Fruit fly (Drosophila melanogaster): Measurements from ENCODE around the gene Trm7-32.
A peak's percentile ranks its signal among the peaks of the same experiment; 100 is the strongest.

The Trm7-32 gene

DNA sequence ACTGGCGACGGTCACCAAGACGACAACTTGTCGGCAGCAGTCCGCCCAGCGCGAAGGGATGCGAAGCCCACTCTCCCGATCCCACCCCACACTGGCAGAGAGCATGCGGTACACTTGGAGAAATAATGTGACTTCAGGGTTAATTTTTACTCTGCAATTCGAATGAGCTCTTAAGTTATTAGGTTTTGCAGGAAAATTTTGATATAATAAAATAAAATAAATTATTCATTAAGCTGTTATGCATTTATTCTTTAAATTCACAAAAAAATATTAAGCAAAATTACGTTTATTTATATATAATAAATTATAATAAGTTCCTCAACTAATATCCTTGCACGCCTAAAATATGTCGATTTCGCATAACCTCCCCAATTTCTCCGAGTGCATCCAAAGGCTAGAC lies 8.4 kb downstream of the Trm7-32 start:
- no peak for TF ChIP-seq fd96Ca (GFP tag; IDR thresholded peaks at IDR 0.05)
- no peak for TF ChIP-seq D1 (tag; optimal IDR thresholded peaks at IDR 0.05)
- TF ChIP-seq CG34367 (tag; optimal IDR thresholded peaks at IDR 0.05) = peak; percentile 23
- TF ChIP-seq Pif1A (GFP tag; optimal IDR thresholded peaks at IDR 0.05) = no peak
- TF ChIP-seq CG14655 (GFP tag; optimal IDR thresholded peaks at IDR 0.05) = no peak
- TF ChIP-seq CG13204 (GFP tag; optimal IDR thresholded peaks at IDR 0.05) = no peak
- TF ChIP-seq CG15710 (tag; optimal IDR thresholded peaks at IDR 0.05) = peak; percentile 48
- TF ChIP-seq CG17806 (tag; optimal IDR thresholded peaks at IDR 0.05) = peak; percentile 33
- peak; percentile 9 for TF ChIP-seq CG8159 (tag; optimal IDR thresholded peaks at IDR 0.05)
- TF ChIP-seq CG9948 (tag; optimal IDR thresholded peaks at IDR 0.05) = peak; percentile 46
- TF ChIP-seq gl (tag; optimal IDR thresholded peaks at IDR 0.05) = no peak
- no peak for TF ChIP-seq rn (GFP tag; IDR thresholded peaks at IDR 0.05)
- TF ChIP-seq EcR (GFP tag; optimal IDR thresholded peaks at IDR 0.05) = no peak

DNA sequence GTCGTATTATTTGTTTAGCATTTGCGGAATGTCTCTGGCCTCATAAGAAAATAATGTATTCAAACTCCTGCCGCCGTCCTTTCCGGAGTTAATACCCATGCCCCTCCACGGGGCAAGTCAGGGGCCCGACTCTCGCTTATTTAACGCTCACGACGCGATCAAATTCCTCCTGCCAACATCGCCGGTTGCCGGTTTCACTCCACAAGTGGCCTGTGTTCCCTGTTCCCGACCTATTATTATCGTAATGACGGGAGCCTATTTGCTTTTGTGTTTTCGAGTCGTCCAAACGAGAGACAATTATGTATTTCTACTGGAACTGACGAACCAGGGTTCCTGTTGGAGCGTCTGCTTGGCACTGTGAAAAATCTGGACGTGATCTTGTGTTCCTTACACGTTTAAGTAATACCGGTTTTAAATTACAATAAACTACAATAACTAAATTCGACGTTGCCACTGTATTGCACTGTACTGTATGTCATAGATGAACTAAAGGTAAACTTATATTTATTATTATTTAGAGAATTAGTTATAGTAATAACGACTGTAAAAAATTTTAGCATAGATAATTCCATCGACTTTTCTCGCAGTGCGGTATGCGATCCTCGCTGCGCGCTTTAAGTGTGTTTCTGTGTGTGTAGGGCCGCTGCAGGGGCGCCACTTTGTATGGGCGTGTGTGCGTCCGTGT lies 12.1 kb downstream of the Trm7-32 start:
- TF ChIP-seq CG10348 (GFP tag; IDR thresholded peaks at IDR 0.05) (no peak), CG8301 (tag; optimal IDR thresholded peaks at IDR 0.05) (peak; percentile 69), Pif1A (GFP tag; optimal IDR thresholded peaks at IDR 0.05) (peak; percentile 81), CG14655 (GFP tag; optimal IDR thresholded peaks at IDR 0.05) (peak; percentile 85), CG13204 (GFP tag; optimal IDR thresholded peaks at IDR 0.05) (peak; percentile 90), CG8159 (tag; optimal IDR thresholded peaks at IDR 0.05) (peak; percentile 91), CG34367 (tag; optimal IDR thresholded peaks at IDR 0.05) (peak; percentile 75), CG17806 (tag; optimal IDR thresholded peaks at IDR 0.05) (peak; percentile 86), fd96Ca (GFP tag; IDR thresholded peaks at IDR 0.05) (no peak), D1 (tag; optimal IDR thresholded peaks at IDR 0.05) (peak; percentile 17), Ets98B (GFP tag; IDR thresholded peaks at IDR 0.05) (no peak), Snoo (tag; optimal IDR thresholded peaks at IDR 0.05) (peak; percentile 71), CG4496 (GFP tag; IDR thresholded peaks at IDR 0.05) (peak; percentile 69), CG9948 (tag; optimal IDR thresholded peaks at IDR 0.05) (peak; percentile 86), gl (tag; optimal IDR thresholded peaks at IDR 0.05) (peak; percentile 58), rn (GFP tag; IDR thresholded peaks at IDR 0.05) (no peak), EcR (GFP tag; optimal IDR thresholded peaks at IDR 0.05) (peak; percentile 23), CG32121 (GFP tag; IDR thresholded peaks at IDR 0.05) (no peak), CG12605 (GFP tag; IDR thresholded peaks at IDR 0.05) (peak; percentile 39; the same call in 1 of the 2 replicates), CG15710 (tag; optimal IDR thresholded peaks at IDR 0.05) (peak; percentile 88), Pif1B (GFP tag; optimal IDR thresholded peaks at IDR 0.05) (peak; percentile 80)

DNA sequence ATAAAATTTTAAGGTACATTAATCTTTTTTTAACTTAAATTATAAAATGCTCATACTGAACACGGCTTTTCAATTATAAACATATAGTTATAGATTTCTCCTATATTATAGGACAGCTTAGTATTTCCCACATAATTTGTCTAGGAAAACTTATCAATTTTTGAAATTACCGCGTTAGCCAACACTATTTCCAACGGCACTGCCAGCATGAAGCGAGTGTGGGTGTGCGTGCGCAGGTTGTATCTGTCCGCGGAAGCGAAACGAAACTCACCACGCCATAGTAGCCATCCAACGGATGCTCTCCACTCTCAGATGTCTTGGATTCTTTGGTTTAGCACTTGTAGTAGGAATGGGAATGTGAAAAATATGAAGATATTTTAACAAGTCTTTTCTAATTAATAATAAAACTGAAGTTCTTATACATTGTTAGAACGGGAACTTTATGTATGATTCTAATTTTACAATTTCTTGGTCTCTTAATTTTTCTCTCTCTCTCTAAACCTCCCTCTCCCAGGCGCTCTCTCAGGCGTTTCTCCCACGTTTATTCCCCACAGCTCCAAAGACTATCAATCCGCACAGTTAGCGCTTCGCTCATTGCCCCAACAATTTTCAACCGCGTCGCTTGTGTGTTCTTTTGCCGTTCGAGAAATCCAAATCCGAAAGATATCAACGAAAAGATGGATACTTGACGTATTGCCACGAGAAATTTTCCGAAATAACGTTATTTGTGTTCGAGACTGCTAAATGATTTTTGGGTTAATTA lies 13.1 kb downstream of the Trm7-32 start, which contains the start of gene Dad:
Gene Dad, plus strand, starts transcription at position 593 of the 763 bp plus-strand sequence.
- TF ChIP-seq gl (tag; optimal IDR thresholded peaks at IDR 0.05) (no peak), CG13204 (GFP tag; optimal IDR thresholded peaks at IDR 0.05) (no peak), CG9948 (tag; optimal IDR thresholded peaks at IDR 0.05) (peak; percentile 29), D1 (tag; optimal IDR thresholded peaks at IDR 0.05) (no peak), Ets98B (GFP tag; IDR thresholded peaks at IDR 0.05) (no peak), Pif1A (GFP tag; optimal IDR thresholded peaks at IDR 0.05) (peak; percentile 39), CG12605 (GFP tag; IDR thresholded peaks at IDR 0.05) (peak; percentile 27; the same call in 1 of the 2 replicates), Snoo (tag; optimal IDR thresholded peaks at IDR 0.05) (peak; percentile 25), EcR (GFP tag; optimal IDR thresholded peaks at IDR 0.05) (no peak), CG8301 (tag; optimal IDR thresholded peaks at IDR 0.05) (no peak), Pif1B (GFP tag; optimal IDR thresholded peaks at IDR 0.05) (peak; percentile 30), CG14655 (GFP tag; optimal IDR thresholded peaks at IDR 0.05) (peak; percentile 5), CG10348 (GFP tag; IDR thresholded peaks at IDR 0.05) (no peak), CG8159 (tag; optimal IDR thresholded peaks at IDR 0.05) (peak; percentile 4), CG4496 (GFP tag; IDR thresholded peaks at IDR 0.05) (0 out of 3 replicates have a peak, but pooled peaks have one; percentile 13), rn (GFP tag; IDR thresholded peaks at IDR 0.05) (no peak), CG17806 (tag; optimal IDR thresholded peaks at IDR 0.05) (peak; percentile 41), fd96Ca (GFP tag; IDR thresholded peaks at IDR 0.05) (no peak), CG34367 (tag; optimal IDR thresholded peaks at IDR 0.05) (peak; percentile 10), CG32121 (GFP tag; IDR thresholded peaks at IDR 0.05) (no peak; the same call in 1 of the 2 replicates), CG15710 (tag; optimal IDR thresholded peaks at IDR 0.05) (peak; percentile 22)

DNA sequence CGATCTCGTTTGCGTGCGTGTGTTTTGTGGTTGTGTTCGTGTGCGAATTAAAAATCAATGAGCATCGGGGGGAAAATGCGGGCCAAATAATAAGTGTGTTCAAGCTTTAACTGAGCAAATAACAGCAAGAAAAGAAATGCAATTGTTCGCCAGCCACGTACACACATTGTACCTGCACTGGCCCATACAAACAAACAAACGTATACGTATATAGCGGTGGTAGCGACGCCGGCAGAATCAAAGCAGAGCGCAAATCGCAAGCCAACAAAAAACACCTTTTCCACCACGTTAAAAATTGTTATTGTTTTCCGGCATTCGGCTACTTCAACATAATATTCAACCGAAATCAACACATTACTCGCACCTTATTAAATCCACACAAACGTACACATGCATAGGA lies 14.0 kb downstream of the Trm7-32 start:
- TF ChIP-seq CG17806 (tag; optimal IDR thresholded peaks at IDR 0.05) (no peak), CG15710 (tag; optimal IDR thresholded peaks at IDR 0.05) (no peak), EcR (GFP tag; optimal IDR thresholded peaks at IDR 0.05) (no peak), gl (tag; optimal IDR thresholded peaks at IDR 0.05) (no peak), CG14655 (GFP tag; optimal IDR thresholded peaks at IDR 0.05) (no peak)

DNA sequence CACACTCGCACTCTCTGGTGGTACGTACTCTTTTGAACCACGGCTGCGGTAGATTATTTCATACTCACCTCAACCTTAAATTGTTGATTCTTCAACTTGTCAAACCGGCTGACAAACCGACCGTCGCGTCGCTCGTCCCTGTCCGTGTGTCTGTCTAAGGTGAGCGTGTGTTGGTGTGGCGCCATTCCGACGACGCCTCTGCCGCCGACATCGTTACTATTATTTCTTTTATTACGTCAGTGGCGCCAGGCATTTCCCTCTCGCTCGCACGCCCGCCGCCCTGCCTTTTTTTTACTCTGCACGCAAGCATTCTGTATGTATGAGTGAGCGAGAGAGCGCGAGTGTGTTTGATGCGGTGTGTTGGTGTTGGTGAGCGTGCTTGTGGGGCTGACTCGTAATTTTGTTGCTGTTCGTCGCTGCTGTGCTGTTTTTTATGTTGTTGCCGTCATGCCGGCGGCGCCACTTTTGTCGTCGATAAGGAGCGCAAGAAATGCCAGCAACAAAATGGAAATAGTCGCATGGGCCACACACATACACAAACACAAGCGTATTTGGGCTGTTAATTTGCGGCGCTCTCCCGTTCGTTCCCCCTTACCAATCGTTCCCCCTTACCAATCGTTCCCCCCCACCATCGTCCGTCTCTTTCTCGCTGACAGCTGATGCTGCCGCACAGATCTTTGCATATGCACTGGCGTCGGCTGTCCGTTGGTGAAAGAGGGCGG lies 15.9 kb downstream of the Trm7-32 start:
- TF ChIP-seq EcR (GFP tag; optimal IDR thresholded peaks at IDR 0.05) (peak; percentile 85), CG17806 (tag; optimal IDR thresholded peaks at IDR 0.05) (no peak), Pif1A (GFP tag; optimal IDR thresholded peaks at IDR 0.05) (peak; percentile 51), D1 (tag; optimal IDR thresholded peaks at IDR 0.05) (peak; percentile 40), CG14655 (GFP tag; optimal IDR thresholded peaks at IDR 0.05) (peak; percentile 35), Snoo (tag; optimal IDR thresholded peaks at IDR 0.05) (peak; percentile 63), CG34367 (tag; optimal IDR thresholded peaks at IDR 0.05) (no peak), Pif1B (GFP tag; optimal IDR thresholded peaks at IDR 0.05) (peak; percentile 60), CG13204 (GFP tag; optimal IDR thresholded peaks at IDR 0.05) (peak; percentile 99), Ets98B (GFP tag; IDR thresholded peaks at IDR 0.05) (peak; percentile 74; the same call in 1 of the 2 replicates), CG8159 (tag; optimal IDR thresholded peaks at IDR 0.05) (peak; percentile 18), gl (tag; optimal IDR thresholded peaks at IDR 0.05) (peak; percentile 72), CG12605 (GFP tag; IDR thresholded peaks at IDR 0.05) (peak; percentile 61), rn (GFP tag; IDR thresholded peaks at IDR 0.05) (peak; percentile 46; the same call in 1 of the 2 replicates), CG4496 (GFP tag; IDR thresholded peaks at IDR 0.05) (peak; percentile 74), CG8301 (tag; optimal IDR thresholded peaks at IDR 0.05) (peak; percentile 24), fd96Ca (GFP tag; IDR thresholded peaks at IDR 0.05) (no peak), CG32121 (GFP tag; IDR thresholded peaks at IDR 0.05) (peak; percentile 60), CG9948 (tag; optimal IDR thresholded peaks at IDR 0.05) (no peak), CG15710 (tag; optimal IDR thresholded peaks at IDR 0.05) (peak; percentile 51)
